Fruit fly (Drosophila melanogaster) whole organism, embryonic: ENCODE results near the gene mRpL20.
A peak's percentile ranks its signal among the peaks of the same experiment; 100 is the strongest.

Experiments
- Ada2b ChIP-seq: fragments of 200-800 bp; sonication (Bioruptor generic); IDR thresholded peaks from 2 replicates; pipeline ENCODE4 v1.3.6; 2022; ENCODE audit warnings: missing biosample characterization, missing genetic modification characterization
- Aef1 ChIP-seq: fragments of 200-800 bp; sonication (Bioruptor generic); IDR thresholded peaks from 3 replicates; pipeline ENCODE4 v1.3.6; 2022; ENCODE audit warnings: missing biosample characterization, missing genetic modification characterization
- BEAF-32 ChIP-seq: fragments of 200-800 bp; sonication (Bioruptor generic); optimal IDR thresholded peaks from 3 replicates; lab custom pipeline; 2017; ENCODE audit warnings: missing biosample characterization, missing genetic modification characterization, mild to moderate bottlenecking, moderate library complexity, missing genetic modification reagents
- CG10209 ChIP-seq: fragments of 200-800 bp; sonication (Bioruptor generic); optimal IDR thresholded peaks from 3 replicates; lab custom pipeline; 2017; ENCODE audit warnings: missing biosample characterization, mild to moderate bottlenecking, missing genetic modification characterization, missing genetic modification reagents
- CG10462 ChIP-seq: fragments of 200-800 bp; sonication (Bioruptor generic); optimal IDR thresholded peaks from 2 replicates; lab custom pipeline; 2016; ENCODE audit warnings: missing biosample characterization, missing genetic modification characterization
- CG12769 ChIP-seq: fragments of 200-800 bp; sonication (Bioruptor generic); optimal IDR thresholded peaks from 2 replicates; lab custom pipeline; 2019; ENCODE audit warnings: missing biosample characterization, mild to moderate bottlenecking, missing genetic modification characterization, moderate library complexity
- CG16813 ChIP-seq: fragments of 200-800 bp; sonication (Bioruptor generic); IDR thresholded peaks from 3 replicates; pipeline ENCODE4 v1.3.6; 2022; ENCODE audit warnings: missing biosample characterization, missing genetic modification characterization; ENCODE audit not compliant: partially characterized antibody
- CG17186 ChIP-seq: fragments of 200-800 bp; sonication (Bioruptor generic); optimal IDR thresholded peaks from 3 replicates; lab custom pipeline; 2017; ENCODE audit warnings: missing biosample characterization, missing genetic modification reagents, missing genetic modification characterization
- CG2129 ChIP-seq: fragments of 200-800 bp; sonication (Bioruptor generic); IDR thresholded peaks from 2 replicates; pipeline ENCODE4 v1.3.6; 2022; ENCODE audit warnings: missing biosample characterization, missing genetic modification characterization; ENCODE audit not compliant: partially characterized antibody
- CG2202 ChIP-seq: fragments of 200-800 bp; sonication (Bioruptor generic); optimal IDR thresholded peaks from 2 replicates; lab custom pipeline; 2018; ENCODE audit warnings: missing biosample characterization, mild to moderate bottlenecking, missing genetic modification characterization
- CG31224 ChIP-seq: fragments of 200-800 bp; sonication (Bioruptor generic); IDR thresholded peaks from 2 replicates; pipeline ENCODE4 v1.3.6; 2022; ENCODE audit warnings: missing biosample characterization, missing genetic modification characterization
- CG33213 ChIP-seq: fragments of 200-800 bp; sonication (Bioruptor generic); optimal IDR thresholded peaks from 3 replicates; lab custom pipeline; 2016; ENCODE audit warnings: missing biosample characterization, missing genetic modification characterization
- CG34422 ChIP-seq: fragments of 200-800 bp; sonication (Bioruptor generic); IDR thresholded peaks from 3 replicates; pipeline ENCODE4 v1.3.6; 2022; ENCODE audit warnings: missing biosample characterization, missing genetic modification characterization
- CG3847 ChIP-seq: fragments of 200-800 bp; sonication (Bioruptor generic); IDR thresholded peaks from 2 replicates; pipeline ENCODE4 v1.3.6; 2022; ENCODE audit warnings: missing biosample characterization, missing genetic modification characterization
- CG4404 ChIP-seq: fragments of 200-800 bp; sonication (Bioruptor generic); IDR thresholded peaks from 2 replicates; pipeline ENCODE4 v1.3.6; 2022; ENCODE audit warnings: missing biosample characterization, missing genetic modification characterization
- CG4820 ChIP-seq: fragments of 200-800 bp; sonication (Bioruptor generic); optimal IDR thresholded peaks from 3 replicates; lab custom pipeline; 2016; ENCODE audit warnings: missing biosample characterization, missing genetic modification characterization
- CG6175 ChIP-seq: fragments of 200-800 bp; sonication (Bioruptor generic); IDR thresholded peaks from 3 replicates; pipeline ENCODE4 v1.3.6; 2022; ENCODE audit warnings: missing biosample characterization, missing genetic modification characterization
- CG6654 ChIP-seq: fragments of 200-800 bp; sonication (Bioruptor generic); optimal IDR thresholded peaks from 2 replicates; lab custom pipeline; 2017; ENCODE audit warnings: missing biosample characterization, mild to moderate bottlenecking, missing genetic modification characterization
- CG6689 ChIP-seq: fragments of 200-800 bp; sonication (Bioruptor generic); IDR thresholded peaks from 2 replicates; pipeline ENCODE4 v1.3.6; 2022; ENCODE audit warnings: missing biosample characterization, missing genetic modification characterization
- CG7357 ChIP-seq: fragments of 200-800 bp; sonication (Bioruptor generic); IDR thresholded peaks from 3 replicates; pipeline ENCODE4 v1.3.6; 2022; ENCODE audit warnings: missing biosample characterization, missing genetic modification characterization
- CG7745 ChIP-seq: fragments of 200-800 bp; sonication (Bioruptor generic); optimal IDR thresholded peaks from 2 replicates; lab custom pipeline; 2018; ENCODE audit warnings: missing biosample characterization, mild to moderate bottlenecking, missing genetic modification characterization, moderate library complexity
- CG9437 ChIP-seq: fragments of 200-800 bp; sonication (Bioruptor generic); optimal IDR thresholded peaks from 2 replicates; lab custom pipeline; 2018; ENCODE audit warnings: missing biosample characterization, mild to moderate bottlenecking, missing genetic modification characterization
- CrebB ChIP-seq: fragments of 200-800 bp; sonication (Bioruptor generic); optimal IDR thresholded peaks from 3 replicates; lab custom pipeline; 2018; ENCODE audit warnings: missing biosample characterization, mild to moderate bottlenecking, missing genetic modification characterization
- Dad ChIP-seq: fragments of 200-800 bp; sonication (Bioruptor generic); optimal IDR thresholded peaks from 3 replicates; lab custom pipeline; 2016; ENCODE audit warnings: missing biosample characterization, missing genetic modification characterization
- Deaf1 ChIP-seq: fragments of 200-800 bp; optimal IDR thresholded peaks from 3 replicates; lab custom pipeline; 2019; ENCODE audit warnings: missing biosample characterization, mild to moderate bottlenecking, missing genetic modification characterization, moderate library complexity
- Dek ChIP-seq: fragments of 200-800 bp; sonication (Bioruptor generic); optimal IDR thresholded peaks from 3 replicates; lab custom pipeline; 2019; ENCODE audit warnings: missing biosample characterization, mild to moderate bottlenecking, missing genetic modification characterization, moderate library complexity
- Dip3 ChIP-seq: fragments of 200-800 bp; sonication (Bioruptor generic); optimal IDR thresholded peaks from 3 replicates; lab custom pipeline; 2016; ENCODE audit warnings: missing biosample characterization, missing genetic modification characterization
- Dref ChIP-seq: fragments of 200-800 bp; sonication (Bioruptor generic); IDR thresholded peaks from 2 replicates; pipeline ENCODE4 v1.3.6; 2022; ENCODE audit warnings: missing biosample characterization, missing genetic modification characterization
- E2f2 ChIP-seq: fragments of 200-800 bp; sonication (Bioruptor generic); IDR thresholded peaks from 2 replicates; pipeline ENCODE4 v1.3.6; 2022; ENCODE audit warnings: missing biosample characterization, missing genetic modification characterization
- MBD-R2 ChIP-seq: fragments of 200-800 bp; sonication (Bioruptor generic); IDR thresholded peaks from 2 replicates; pipeline ENCODE4 v1.3.6; 2022; ENCODE audit warnings: missing biosample characterization, missing genetic modification characterization
- NFAT ChIP-seq: fragments of 200-800 bp; sonication (Bioruptor generic); IDR thresholded peaks from 2 replicates; pipeline ENCODE4 v1.3.6; 2022; ENCODE audit warnings: missing biosample characterization, missing genetic modification characterization
- Oaz ChIP-seq: fragments of 200-800 bp; sonication (Bioruptor generic); IDR thresholded peaks from 2 replicates; pipeline ENCODE4 v1.3.6; 2022; ENCODE audit warnings: missing biosample characterization, missing genetic modification characterization
- Opbp ChIP-seq: fragments of 200-800 bp; sonication (Bioruptor generic); IDR thresholded peaks from 3 replicates; pipeline ENCODE4 v1.3.6; 2022; ENCODE audit warnings: missing biosample characterization, missing genetic modification characterization; ENCODE audit not compliant: partially characterized antibody
- Pdp1 ChIP-seq, 2 experiments: fragments of 200-800 bp; sonication (Bioruptor generic); optimal IDR thresholded peaks; 3 replicates each; lab custom pipeline; 2016; ENCODE audit warnings: missing biosample characterization in 2 of 2, missing genetic modification characterization in 2 of 2, mild to moderate bottlenecking in 1 of 2, moderate library complexity in 1 of 2
- TFAM ChIP-seq: fragments of 200-800 bp; sonication (Bioruptor generic); optimal IDR thresholded peaks from 2 replicates; lab custom pipeline; 2017; ENCODE audit warnings: missing biosample characterization, missing genetic modification characterization, inconsistent platforms
- Tbp ChIP-seq: fragments of >200 bp; optimal IDR thresholded peaks from 2 replicates; lab custom pipeline; 2018; ENCODE audit warnings: missing biosample characterization, missing genetic modification characterization
- YL-1 ChIP-seq: fragments of 200-800 bp; sonication (Bioruptor generic); optimal IDR thresholded peaks from 3 replicates; lab custom pipeline; 2017; ENCODE audit warnings: missing biosample characterization, mild to moderate bottlenecking, missing genetic modification characterization
- bsh ChIP-seq, 2 experiments: fragments of 200-800 bp; sonication (Bioruptor generic); optimal IDR thresholded peaks; 2 replicates each; lab custom pipeline; 2017 to 2018; ENCODE audit warnings: mild to moderate bottlenecking in 2 of 2, missing biosample characterization in 2 of 2, missing genetic modification characterization in 2 of 2, moderate library complexity in 1 of 2
- chn ChIP-seq: fragments of 200-800 bp; sonication (Bioruptor generic); optimal IDR thresholded peaks from 2 replicates; lab custom pipeline; 2016; ENCODE audit warnings: missing biosample characterization, missing genetic modification characterization
- eve ChIP-seq, 2 experiments: fragments of >200 bp; optimal IDR thresholded peaks; 2 replicates each; lab custom pipeline; 2017; ENCODE audit warnings: missing biosample characterization in 2 of 2, missing genetic modification characterization in 2 of 2
- gcm ChIP-seq: fragments of 200-800 bp; sonication (Bioruptor generic); optimal IDR thresholded peaks from 2 replicates; lab custom pipeline; 2019; ENCODE audit warnings: missing biosample characterization, mild to moderate bottlenecking, missing genetic modification characterization, moderate library complexity
- gcm2 ChIP-seq: fragments of 200-800 bp; sonication (Bioruptor generic); optimal IDR thresholded peaks from 2 replicates; lab custom pipeline; 2016; ENCODE audit warnings: missing biosample characterization, missing genetic modification characterization
- gt ChIP-seq: fragments of 200-800 bp; sonication (Bioruptor generic); IDR thresholded peaks from 2 replicates; pipeline ENCODE4 v1.3.6; 2022; ENCODE audit warnings: missing biosample characterization, missing genetic modification characterization
- onecut ChIP-seq: fragments of 200-800 bp; sonication (Bioruptor generic); IDR thresholded peaks from 2 replicates; pipeline ENCODE4 v1.3.6; 2022; ENCODE audit warnings: missing biosample characterization, missing genetic modification characterization
- pzg ChIP-seq: fragments of 200-800 bp; sonication (Bioruptor generic); optimal IDR thresholded peaks from 3 replicates; lab custom pipeline; 2018; ENCODE audit warnings: missing biosample characterization, mild to moderate bottlenecking, missing genetic modification characterization, moderate library complexity
- rib ChIP-seq: fragments of 200-800 bp; sonication (Bioruptor generic); IDR thresholded peaks from 2 replicates; pipeline ENCODE4 v1.3.6; 2022; ENCODE audit warnings: missing biosample characterization, missing genetic modification characterization
- run ChIP-seq: fragments of 200-800 bp; sonication (Bioruptor generic); optimal IDR thresholded peaks from 3 replicates; lab custom pipeline; 2018; ENCODE audit warnings: missing biosample characterization, mild to moderate bottlenecking, missing genetic modification characterization
- sob ChIP-seq: fragments of 200-800 bp; sonication (Bioruptor generic); IDR thresholded peaks from 2 replicates; pipeline ENCODE4 v1.3.6; 2022; ENCODE audit warnings: missing biosample characterization, missing genetic modification characterization
- tap ChIP-seq: fragments of 200-800 bp; optimal IDR thresholded peaks from 3 replicates; lab custom pipeline; 2019; ENCODE audit warnings: missing biosample characterization, mild to moderate bottlenecking, missing genetic modification characterization, moderate library complexity
- unpg ChIP-seq: fragments of 200-800 bp; sonication (Bioruptor generic); optimal IDR thresholded peaks from 3 replicates; lab custom pipeline; 2018; ENCODE audit warnings: missing biosample characterization, mild to moderate bottlenecking, missing genetic modification characterization, moderate library complexity
- vfl ChIP-seq: fragments of 200-800 bp; sonication (Bioruptor generic); optimal IDR thresholded peaks from 2 replicates; lab custom pipeline; 2016; ENCODE audit warnings: missing biosample characterization, missing genetic modification characterization

The mRpL20 gene

DNA sequence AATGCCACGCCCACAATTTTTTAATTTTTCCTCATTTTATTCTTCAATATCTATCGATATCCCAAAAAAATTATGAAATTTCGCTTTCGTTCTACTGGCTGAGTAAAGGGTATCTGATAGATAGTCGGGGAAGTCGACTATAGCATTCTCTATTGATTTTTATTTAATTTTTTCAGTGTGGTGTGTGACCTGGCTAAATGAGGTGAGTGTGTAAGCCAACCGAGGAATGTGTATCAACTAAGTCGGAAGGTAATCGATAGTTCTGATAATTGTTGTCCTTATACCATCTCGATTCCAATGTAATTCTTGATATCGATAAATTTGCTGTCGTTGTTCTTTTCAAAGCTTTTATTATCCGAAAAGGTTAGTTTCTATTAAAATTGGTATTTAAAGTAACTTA lies 11.2 kb downstream of the mRpL20 start, which contains the start of gene CG11263 (continued):
- TF ChIP-seq CG6175 (GFP tag; lab: Robert Waterston, UW) (no peak), CG10209 (peak; percentile 19), chn (peak; percentile 53), gcm (GFP tag; lab: Kevin White, UChicago) (no peak), CG4820 (peak; percentile 43), rib (GFP tag; lab: Robert Waterston, UW) (no peak), sob (peak; percentile 57), bsh (GFP tag; optimal IDR thresholded peaks at IDR 0.05; lab: Kevin White, UChicago) (no peak), Opbp (GFP tag; lab: Robert Waterston, UW) (peak; percentile 86), CG33213 (GFP tag; lab: Kevin White, UChicago) (peak; percentile 82), Dad (peak; percentile 25), CG31224 (GFP tag; lab: Robert Waterston, UW) (peak; percentile 15; the same call in 1 of the 2 replicates), E2f2 (peak; percentile 75), vfl (GFP tag; lab: Kevin White, UChicago) (peak; percentile 21), NFAT (GFP tag; lab: Robert Waterston, UW) (peak; percentile 22; the same call in 1 of the 2 replicates), Pdp1 (GFP tag; optimal IDR thresholded peaks at IDR 0.05; lab: Kevin White, UChicago) (peak in 1 of 2 experiments; percentile 31), gcm2 (GFP tag; lab: Kevin White, UChicago) (peak; percentile 12), CG16813 (GFP tag; lab: Robert Waterston, UW) (peak; percentile 86), TFAM (GFP tag; lab: Kevin White, UChicago) (no peak), BEAF-32 (GFP tag; lab: Kevin White, UChicago) (peak; percentile 78), CG2129 (GFP tag; lab: Robert Waterston, UW) (peak; percentile 55; the same call in 1 of the 2 replicates), CG3847 (peak; percentile 42), CG2202 (tag; lab: Kevin White, UChicago) (no peak), CG17186 (GFP tag; lab: Kevin White, UChicago) (no peak), CG12769 (tag; lab: Kevin White, UChicago) (peak; percentile 4), CG7357 (GFP tag; lab: Robert Waterston, UW) (no peak), run (no peak), unpg (GFP tag; lab: Kevin White, UChicago) (peak; percentile 46), Oaz (GFP tag; lab: Robert Waterston, UW) (no peak), Dek (tag; lab: Kevin White, UChicago) (peak; percentile 38), CG7745 (tag; lab: Kevin White, UChicago) (no peak), CG4404 (GFP tag; lab: Robert Waterston, UW) (no peak), YL-1 (no peak), CG6654 (GFP tag; lab: Kevin White, UChicago) (no peak), Dref (GFP tag; lab: Robert Waterston, UW) (peak; percentile 96), pzg (GFP tag; lab: Kevin White, UChicago) (peak; percentile 84), Ada2b (peak; percentile 23; the same call in 1 of the 2 replicates), Tbp (GFP tag; lab: Kevin White, UChicago) (no peak), CG9437 (GFP tag; lab: Kevin White, UChicago) (no peak), MBD-R2 (GFP tag; lab: Robert Waterston, UW) (peak; percentile 64; the same call in 1 of the 2 replicates), tap (tag; lab: Kevin White, UChicago) (no peak), gt (GFP tag; lab: Robert Waterston, UW) (no peak), CG6689 (0 out of 2 replicates have a peak, but pooled peaks have one; percentile 29), CG10462 (no peak), Deaf1 (tag; lab: Kevin White, UChicago) (no peak), Aef1 (GFP tag; lab: Robert Waterston, UW) (peak; percentile 29; the same call in 1 of the 3 replicates), CG34422 (GFP tag; lab: Robert Waterston, UW) (peak; percentile 59; the same call in 1 of the 3 replicates), onecut (GFP tag; lab: Robert Waterston, UW) (peak; percentile 67), CrebB (tag; lab: Kevin White, UChicago) (no peak), eve (GFP tag; optimal IDR thresholded peaks at IDR 0.05; lab: Kevin White, UChicago) (peak in 1 of 2 experiments; percentile 23), Dip3 (peak; percentile 56)
